Fruit fly (Drosophila melanogaster) whole organism, embryonic: Measurements from ENCODE around the gene CG14668.

ENCODE experiments used
- B-H1 ChIP-seq: fragments of 200-800 bp; sonication (Bioruptor generic); IDR thresholded peaks from 3 replicates; pipeline ENCODE4 v1.3.6; 2022; ENCODE audit warnings: missing biosample characterization, missing genetic modification characterization
- Bgb ChIP-seq: fragments of 200-800 bp; sonication (Bioruptor generic); IDR thresholded peaks from 2 replicates; pipeline ENCODE4 v1.3.6; 2022; ENCODE audit warnings: missing biosample characterization, missing genetic modification characterization; ENCODE audit not compliant: partially characterized antibody
- CG10274 ChIP-seq: fragments of 200-800 bp; sonication (Bioruptor generic); optimal IDR thresholded peaks from 3 replicates; lab custom pipeline; 2017; ENCODE audit warnings: missing biosample characterization, mild to moderate bottlenecking, missing genetic modification characterization
- CG10366 ChIP-seq: fragments of 200-800 bp; sonication (Bioruptor generic); IDR thresholded peaks from 2 replicates; pipeline ENCODE4 v1.3.6; 2022; ENCODE audit warnings: missing biosample characterization, missing genetic modification characterization
- CG10543 ChIP-seq: fragments of 200-800 bp; sonication (Bioruptor generic); optimal IDR thresholded peaks from 3 replicates; lab custom pipeline; 2017; ENCODE audit warnings: missing biosample characterization, mild to moderate bottlenecking, missing genetic modification characterization, moderate library complexity
- CG17568 ChIP-seq: fragments of 200-800 bp; sonication (Bioruptor generic); optimal IDR thresholded peaks from 2 replicates; lab custom pipeline; 2018; ENCODE audit warnings: missing biosample characterization, mild to moderate bottlenecking, missing genetic modification characterization, moderate library complexity
- CG30020 ChIP-seq: fragments of 200-800 bp; optimal IDR thresholded peaks from 2 replicates; lab custom pipeline; 2019; ENCODE audit warnings: missing biosample characterization, mild to moderate bottlenecking, missing genetic modification characterization, moderate library complexity
- CG31365 ChIP-seq: fragments of 200-800 bp; sonication (Bioruptor generic); optimal IDR thresholded peaks from 2 replicates; lab custom pipeline; 2018; ENCODE audit warnings: missing biosample characterization, mild to moderate bottlenecking, missing genetic modification characterization
- CG3163 ChIP-seq: fragments of 200-800 bp; sonication (Bioruptor generic); optimal IDR thresholded peaks from 3 replicates; lab custom pipeline; 2016; ENCODE audit warnings: missing biosample characterization, missing genetic modification characterization
- CG32767 ChIP-seq: fragments of 200-800 bp; sonication (Bioruptor generic); IDR thresholded peaks from 2 replicates; pipeline ENCODE4 v1.3.6; 2022; ENCODE audit warnings: missing biosample characterization, missing genetic modification characterization
- CG4328 ChIP-seq: fragments of 200-800 bp; sonication (Bioruptor generic); optimal IDR thresholded peaks from 3 replicates; lab custom pipeline; 2017; ENCODE audit warnings: missing biosample characterization, missing genetic modification reagents, missing genetic modification characterization
- CG6791 ChIP-seq: fragments of 200-800 bp; sonication (Bioruptor generic); IDR thresholded peaks from 3 replicates; pipeline ENCODE4 v1.3.6; 2022; ENCODE audit warnings: missing biosample characterization, missing genetic modification characterization; ENCODE audit not compliant: partially characterized antibody
- CG7556 ChIP-seq: fragments of 200-800 bp; sonication (Bioruptor generic); optimal IDR thresholded peaks from 2 replicates; lab custom pipeline; 2017; ENCODE audit warnings: missing biosample characterization, mild to moderate bottlenecking, missing genetic modification characterization
- CG8924 ChIP-seq: fragments of 200-800 bp; optimal IDR thresholded peaks from 3 replicates; lab custom pipeline; 2019; ENCODE audit warnings: missing biosample characterization, mild to moderate bottlenecking, missing genetic modification characterization, moderate library complexity
- CTCF ChIP-seq: fragments of 200-800 bp; sonication (Bioruptor generic); optimal IDR thresholded peaks from 2 replicates; lab custom pipeline; 2017; ENCODE audit warnings: missing biosample characterization, mild to moderate bottlenecking, missing genetic modification characterization, moderate library complexity
- Dad ChIP-seq: fragments of 200-800 bp; sonication (Bioruptor generic); optimal IDR thresholded peaks from 3 replicates; lab custom pipeline; 2016; ENCODE audit warnings: missing biosample characterization, missing genetic modification characterization
- Deaf1 ChIP-seq: fragments of 200-800 bp; optimal IDR thresholded peaks from 3 replicates; lab custom pipeline; 2019; ENCODE audit warnings: missing biosample characterization, mild to moderate bottlenecking, missing genetic modification characterization, moderate library complexity
- HmgZ ChIP-seq: fragments of 200-800 bp; sonication (Bioruptor generic); optimal IDR thresholded peaks from 2 replicates; lab custom pipeline; 2018; ENCODE audit warnings: missing biosample characterization, mild to moderate bottlenecking, missing genetic modification characterization
- Hr51 ChIP-seq, 2 experiments: fragments of 200-800 bp; sonication (Bioruptor generic); optimal IDR thresholded peaks; 2 replicates in 1 of 2; 3 replicates in 1 of 2; lab custom pipeline; 2016 to 2018; ENCODE audit warnings: missing biosample characterization in 2 of 2, missing genetic modification characterization in 2 of 2, mild to moderate bottlenecking in 1 of 2, moderate library complexity in 1 of 2
- Lpt ChIP-seq: fragments of >200 bp; optimal IDR thresholded peaks from 2 replicates; lab custom pipeline; 2018; ENCODE audit warnings: missing biosample characterization, missing genetic modification characterization
- Max ChIP-seq: fragments of 200-800 bp; sonication (Bioruptor generic); optimal IDR thresholded peaks from 2 replicates; lab custom pipeline; 2016; ENCODE audit warnings: missing biosample characterization, mild to moderate bottlenecking, missing genetic modification characterization
- Med ChIP-seq: fragments of 200-800 bp; sonication (Bioruptor generic); peaks from one replicate; lab custom pipeline; 2016; ENCODE audit warnings: missing biosample characterization, missing genetic modification characterization, mild to moderate bottlenecking, inconsistent platforms, moderate library complexity
- NfI ChIP-seq: fragments of 200-800 bp; sonication (Bioruptor generic); optimal IDR thresholded peaks from 3 replicates; lab custom pipeline; 2018; ENCODE audit warnings: missing biosample characterization, mild to moderate bottlenecking, missing genetic modification characterization, moderate library complexity
- Poxn ChIP-seq: fragments of 200-800 bp; sonication (Bioruptor generic); IDR thresholded peaks from 2 replicates; pipeline ENCODE4 v1.3.6; 2022; ENCODE audit warnings: missing biosample characterization, missing genetic modification characterization
- Ptx1 ChIP-seq: fragments of 200-800 bp; sonication (Bioruptor generic); IDR thresholded peaks from 2 replicates; pipeline ENCODE4 v1.3.6; 2022; ENCODE audit warnings: missing biosample characterization, missing genetic modification characterization
- Rx ChIP-seq: fragments of 200-800 bp; sonication (Bioruptor generic); IDR thresholded peaks from 2 replicates; pipeline ENCODE4 v1.3.6; 2022; ENCODE audit warnings: missing biosample characterization, missing genetic modification characterization
- Scr ChIP-seq: fragments of 200-800 bp; sonication (Bioruptor generic); IDR thresholded peaks from 2 replicates; pipeline ENCODE4 v1.3.6; 2022; ENCODE audit warnings: missing biosample characterization, missing genetic modification characterization; ENCODE audit not compliant: partially characterized antibody
- bcd ChIP-seq: fragments of 200-800 bp; sonication (Bioruptor generic); optimal IDR thresholded peaks from 2 replicates; lab custom pipeline; 2017; ENCODE audit warnings: missing biosample characterization, mild to moderate bottlenecking, missing genetic modification characterization
- bsh ChIP-seq, 2 experiments: fragments of 200-800 bp; sonication (Bioruptor generic); optimal IDR thresholded peaks; 2 replicates each; lab custom pipeline; 2017 to 2018; ENCODE audit warnings: mild to moderate bottlenecking in 2 of 2, missing biosample characterization in 2 of 2, missing genetic modification characterization in 2 of 2, moderate library complexity in 1 of 2
- cas ChIP-seq: fragments of 200-800 bp; sonication (Bioruptor generic); IDR thresholded peaks from 2 replicates; pipeline ENCODE4 v1.3.6; 2022; ENCODE audit warnings: missing biosample characterization, missing genetic modification characterization
- chinmo ChIP-seq: fragments of 200-800 bp; sonication (Bioruptor generic); IDR thresholded peaks from 4 replicates; pipeline ENCODE4 v1.3.6; 2022; ENCODE audit warnings: missing biosample characterization, missing genetic modification characterization; ENCODE audit not compliant: partially characterized antibody
- chm ChIP-seq: fragments of 200-800 bp; sonication (Bioruptor generic); IDR thresholded peaks from 2 replicates; pipeline ENCODE4 v1.3.6; 2022; ENCODE audit warnings: missing biosample characterization, missing genetic modification characterization
- dimm ChIP-seq: fragments of 200-800 bp; sonication (Bioruptor generic); IDR thresholded peaks from 2 replicates; pipeline ENCODE4 v1.3.6; 2022; ENCODE audit warnings: missing biosample characterization, missing genetic modification characterization
- emc ChIP-seq: fragments of 200-800 bp; sonication (Bioruptor generic); optimal IDR thresholded peaks from 2 replicates; lab custom pipeline; 2016; ENCODE audit warnings: missing biosample characterization, missing genetic modification characterization
- esg ChIP-seq: fragments of 200-800 bp; sonication (Bioruptor generic); conservative IDR thresholded peaks from 2 replicates; pipeline ENCODE4 v1.3.6; 2022; ENCODE audit warnings: missing biosample characterization, missing genetic modification characterization
- fu2 ChIP-seq: fragments of 200-800 bp; sonication (Bioruptor generic); optimal IDR thresholded peaks from 2 replicates; lab custom pipeline; 2016; ENCODE audit warnings: missing biosample characterization, missing genetic modification characterization
- grn ChIP-seq: fragments of 200-800 bp; sonication (Bioruptor generic); optimal IDR thresholded peaks from 3 replicates; lab custom pipeline; 2017; ENCODE audit warnings: missing biosample characterization, missing genetic modification characterization
- ken ChIP-seq: fragments of 200-800 bp; sonication (Bioruptor generic); IDR thresholded peaks from 3 replicates; pipeline ENCODE4 v1.3.6; 2022; ENCODE audit warnings: missing biosample characterization, missing genetic modification characterization
- oc ChIP-seq: fragments of 200-800 bp; sonication (Bioruptor generic); optimal IDR thresholded peaks from 2 replicates; lab custom pipeline; 2018; ENCODE audit warnings: missing biosample characterization, mild to moderate bottlenecking, missing genetic modification characterization, moderate library complexity
- onecut ChIP-seq: fragments of 200-800 bp; sonication (Bioruptor generic); IDR thresholded peaks from 2 replicates; pipeline ENCODE4 v1.3.6; 2022; ENCODE audit warnings: missing biosample characterization, missing genetic modification characterization
- psq ChIP-seq: fragments of 200-800 bp; sonication (Bioruptor generic); optimal IDR thresholded peaks from 2 replicates; lab custom pipeline; 2017; ENCODE audit warnings: missing biosample characterization, missing genetic modification characterization
- salm ChIP-seq: fragments of 200-800 bp; sonication (Bioruptor generic); optimal IDR thresholded peaks from 2 replicates; lab custom pipeline; 2018; ENCODE audit warnings: missing biosample characterization, mild to moderate bottlenecking, missing genetic modification characterization
- sd ChIP-seq: fragments of 200-800 bp; sonication (Bioruptor generic); optimal IDR thresholded peaks from 3 replicates; lab custom pipeline; 2018; ENCODE audit warnings: missing biosample characterization, mild to moderate bottlenecking, missing genetic modification characterization, moderate library complexity
- sens ChIP-seq: fragments of 200-800 bp; sonication (Bioruptor generic); peaks from one replicate; lab custom pipeline; 2016; ENCODE audit warnings: missing biosample characterization, missing genetic modification characterization
- sim ChIP-seq: fragments of 200-800 bp; sonication (Bioruptor generic); IDR thresholded peaks from 2 replicates; pipeline ENCODE4 v1.3.6; 2022; ENCODE audit warnings: missing biosample characterization, missing genetic modification characterization
- slou ChIP-seq: fragments of 200-800 bp; sonication (Bioruptor generic); optimal IDR thresholded peaks from 3 replicates; lab custom pipeline; 2016; ENCODE audit warnings: missing biosample characterization, missing genetic modification characterization
- tgo ChIP-seq: fragments of 200-800 bp; sonication (Bioruptor generic); IDR thresholded peaks from 3 replicates; pipeline ENCODE4 v1.3.6; 2022; ENCODE audit warnings: missing biosample characterization, missing genetic modification characterization
- tna ChIP-seq: fragments of 200-800 bp; sonication (Bioruptor generic); IDR thresholded peaks from 2 replicates; pipeline ENCODE4 v1.3.6; 2022; ENCODE audit warnings: missing biosample characterization, missing genetic modification characterization; ENCODE audit not compliant: partially characterized antibody
- trem ChIP-seq: fragments of 200-800 bp; optimal IDR thresholded peaks from 3 replicates; lab custom pipeline; 2019; ENCODE audit warnings: missing biosample characterization, mild to moderate bottlenecking, missing genetic modification characterization, moderate library complexity
- tup ChIP-seq: fragments of 200-800 bp; sonication (Bioruptor generic); optimal IDR thresholded peaks from 2 replicates; lab custom pipeline; 2016; ENCODE audit warnings: missing biosample characterization, mild to moderate bottlenecking, missing genetic modification characterization, moderate library complexity
- z ChIP-seq: fragments of 200-800 bp; sonication (Bioruptor generic); IDR thresholded peaks from 3 replicates; pipeline ENCODE4 v1.3.6; 2022; ENCODE audit warnings: missing biosample characterization, missing genetic modification characterization

CG14668 gene

dm6 chr3R:5371563-5371962, 15.9 kb downstream of the CG14668 start, which contains the start of gene Polr2F (continued):
- no peak for TF ChIP-seq CG32767 (GFP tag; lab: Robert Waterston, UW)
- TF ChIP-seq salm (tag; lab: Kevin White, UChicago): no peak
- peak; percentile 78 for TF ChIP-seq cas (GFP tag; lab: Robert Waterston, UW)
- TF ChIP-seq CG17568 (GFP tag; lab: Kevin White, UChicago): no peak
- no peak for TF ChIP-seq dimm (GFP tag; lab: Robert Waterston, UW)
- peak; percentile 82 for TF ChIP-seq CG10543 (GFP tag; lab: Kevin White, UChicago)
- TF ChIP-seq CTCF: peak; percentile 44
- TF ChIP-seq bcd (GFP tag; lab: Kevin White, UChicago): peak; percentile 80
- peak; percentile 63 for TF ChIP-seq slou (GFP tag; lab: Kevin White, UChicago)
- TF ChIP-seq bsh (GFP tag; optimal IDR thresholded peaks at IDR 0.05; lab: Kevin White, UChicago): peak in 1 of 2 experiments; percentile 58
- no peak; the same call in 1 of the 2 replicates for TF ChIP-seq Poxn
- 0 out of 2 replicates have a peak, but pooled peaks have one; percentile 42 for TF ChIP-seq esg (GFP tag; lab: Robert Waterston, UW)
- no peak for TF ChIP-seq z (GFP tag; lab: Robert Waterston, UW)
- peak; percentile 96 for TF ChIP-seq sens (GFP tag; lab: Kevin White, UChicago)
- peak; percentile 62 for TF ChIP-seq CG30020 (tag; lab: Kevin White, UChicago)
- peak; percentile 99 for TF ChIP-seq Med
- no peak for TF ChIP-seq sd (tag; lab: Kevin White, UChicago)
- peak; percentile 45; the same call in 1 of the 2 replicates for TF ChIP-seq Rx
- TF ChIP-seq sim (GFP tag; lab: Robert Waterston, UW): no peak
- peak; percentile 95 for TF ChIP-seq HmgZ (tag; lab: Kevin White, UChicago)
- TF ChIP-seq CG6791 (GFP tag; lab: Robert Waterston, UW): peak; percentile 57; the same call in 1 of the 3 replicates
- TF ChIP-seq tna (GFP tag; lab: Robert Waterston, UW): peak; percentile 27; the same call in 1 of the 2 replicates
- TF ChIP-seq fu2 (GFP tag; lab: Kevin White, UChicago): peak; percentile 95
- peak; percentile 66 for TF ChIP-seq CG8924 (tag; lab: Kevin White, UChicago)
- peak; percentile 57 for TF ChIP-seq onecut
- peak; percentile 90 for TF ChIP-seq NfI
- TF ChIP-seq Lpt (GFP tag; lab: Kevin White, UChicago): no peak
- no peak for TF ChIP-seq CG31365 (tag; lab: Kevin White, UChicago)
- peak; percentile 87 for TF ChIP-seq ken (GFP tag; lab: Robert Waterston, UW)
- TF ChIP-seq CG4328 (GFP tag; lab: Kevin White, UChicago): peak; percentile 56
- peak; percentile 63 for TF ChIP-seq trem (tag; lab: Kevin White, UChicago)
- peak; percentile 81 for TF ChIP-seq emc (GFP tag; lab: Kevin White, UChicago)
- peak; percentile 54 for TF ChIP-seq psq (GFP tag; lab: Kevin White, UChicago)
- peak; percentile 93 for TF ChIP-seq Dad
- TF ChIP-seq chm (GFP tag; lab: Robert Waterston, UW): peak; percentile 69
- peak; percentile 45 to 94 for TF ChIP-seq Hr51 (GFP tag; optimal IDR thresholded peaks at IDR 0.05; lab: Kevin White, UChicago)
- peak; percentile 50; the same call in 1 of the 2 replicates for TF ChIP-seq Scr
- TF ChIP-seq grn (GFP tag; lab: Kevin White, UChicago): no peak
- peak; percentile 95 for TF ChIP-seq Max (GFP tag; lab: Kevin White, UChicago)
- peak; percentile 15 for TF ChIP-seq Deaf1 (tag; lab: Kevin White, UChicago)
- peak; percentile 81 for TF ChIP-seq CG3163 (GFP tag; lab: Kevin White, UChicago)
- TF ChIP-seq tup (GFP tag; lab: Kevin White, UChicago): peak; percentile 81
- TF ChIP-seq CG7556 (GFP tag; lab: Kevin White, UChicago): peak; percentile 64
- peak; percentile 64 for TF ChIP-seq CG10366 (GFP tag; lab: Robert Waterston, UW)
- TF ChIP-seq Bgb: peak; percentile 63
- peak; percentile 89 for TF ChIP-seq chinmo (GFP tag; lab: Robert Waterston, UW)
- peak; percentile 67; the same call in 2 of the 3 replicates for TF ChIP-seq tgo (GFP tag; lab: Robert Waterston, UW)
- peak; percentile 46 for TF ChIP-seq oc (tag; lab: Kevin White, UChicago)
- TF ChIP-seq B-H1 (GFP tag; lab: Robert Waterston, UW): 0 out of 3 replicates have a peak, but pooled peaks have one; percentile 16
- no peak for TF ChIP-seq CG10274
- TF ChIP-seq Ptx1 (GFP tag; lab: Robert Waterston, UW): peak; percentile 73
